7 worm cellular contexts compared by ENCODE assay signal in genomic region chrX:13941296-13941695, ce11.
A peak's percentile ranks its signal among the peaks of the same experiment; 100 is the strongest.
TF ChIP-seq lines count a peak whose summit lies in the region.

No protein-coding gene starts in this region.

TF ChIP-seq in whole organism, L1 larva, 84 proteins besides CTCF, POLR2A, EP300 and RAD21 (continues in another document):
- TF ChIP-seq alr-1 (tag; optimal IDR thresholded peaks at IDR 0.05; lab: Kevin White, UChicago; ENCODE audit: borderline replicate concordance) (no peak), nhr-71 (tag; optimal IDR thresholded peaks at IDR 0.05; lab: Kevin White, UChicago) (peak; percentile 16), mdl-1 (tag; optimal IDR thresholded peaks at IDR 0.05; lab: Kevin White, UChicago) (peak in 1 of 2 experiments; percentile 24), elt-3 (tag; optimal IDR thresholded peaks at IDR 0.05; lab: Kevin White, UChicago) (peak in 3 of 6 experiments; percentile 47 to 83 (median 65)), xbp-1 (tag; optimal IDR thresholded peaks at IDR 0.05; lab: Kevin White, UChicago) (no peak), skn-1 (tag; optimal IDR thresholded peaks at IDR 0.05; lab: Kevin White, UChicago) (no peak), ceh-8 (GFP tag; optimal IDR thresholded peaks at IDR 0.05; lab: Kevin White, UChicago) (no peak), nhr-90 (tag; optimal IDR thresholded peaks at IDR 0.05; lab: Kevin White, UChicago; ENCODE audit: poor library complexity) (peak; percentile 58), lin-14 (GFP tag; optimal IDR thresholded peaks at IDR 0.05; lab: Kevin White, UChicago) (peak; percentile 26), C04F5.9 (tag; optimal IDR thresholded peaks at IDR 0.05; lab: Kevin White, UChicago) (no peak), lsy-2 (tag; optimal IDR thresholded peaks at IDR 0.05; lab: Kevin White, UChicago) (peak in 1 of 2 experiments; percentile 28), C16A3.4 (tag; optimal IDR thresholded peaks at IDR 0.05; lab: Kevin White, UChicago) (no peak)

TF ChIP-seq in whole organism, L2 larva, 48 proteins besides CTCF, POLR2A, EP300 and RAD21 (continues in another document):
- TF ChIP-seq nhr-12 (tag; optimal IDR thresholded peaks at IDR 0.05; lab: Kevin White, UChicago) (no peak), fos-1 (tag; optimal IDR thresholded peaks at IDR 0.05; lab: Kevin White, UChicago) (peak; percentile 7), egl-27 (tag; optimal IDR thresholded peaks at IDR 0.05; lab: Kevin White, UChicago) (no peak), ztf-4 (tag; optimal IDR thresholded peaks at IDR 0.05; lab: Kevin White, UChicago) (peak; percentile 37), lin-13 (GFP tag; optimal IDR thresholded peaks at IDR 0.05; lab: Kevin White, UChicago) (no peak), skn-1 (tag; optimal IDR thresholded peaks at IDR 0.05; lab: Kevin White, UChicago) (no peak), dmd-4 (tag; optimal IDR thresholded peaks at IDR 0.05; lab: Kevin White, UChicago) (no peak), lin-39 (tag; optimal IDR thresholded peaks at IDR 0.05; lab: Kevin White, UChicago) (no peak), mbf-1 (tag; optimal IDR thresholded peaks at IDR 0.05; lab: Kevin White, UChicago) (no peak), ceh-16 (tag; optimal IDR thresholded peaks at IDR 0.05; lab: Kevin White, UChicago) (peak; percentile 67), sma-3 (GFP tag; optimal IDR thresholded peaks at IDR 0.05; lab: Kevin White, UChicago) (peak; percentile 62), mab-5 (tag; optimal IDR thresholded peaks at IDR 0.05; lab: Kevin White, UChicago) (peak; percentile 41), blmp-1 (tag; optimal IDR thresholded peaks at IDR 0.05; lab: Kevin White, UChicago; ENCODE audit: insufficient read depth) (no peak), nhr-129 (tag; optimal IDR thresholded peaks at IDR 0.05; lab: Kevin White, UChicago) (no peak)

TF ChIP-seq in whole organism, L3 larva, 47 proteins besides CTCF, POLR2A, EP300 and RAD21:
- TF ChIP-seq nhr-43 (tag; optimal IDR thresholded peaks at IDR 0.05; lab: Kevin White, UChicago; ENCODE audit: poor library complexity, severe bottlenecking) (peak; percentile 67), pha-4 (tag; optimal IDR thresholded peaks at IDR 0.05; lab: Kevin White, UChicago) (no peak), nhr-23 (tag; optimal IDR thresholded peaks at IDR 0.05; lab: Kevin White, UChicago) (peak; percentile 53), nhr-25 (tag; optimal IDR thresholded peaks at IDR 0.05; lab: Kevin White, UChicago) (peak; percentile 29), R02D3.7 (tag; optimal IDR thresholded peaks at IDR 0.05; lab: Kevin White, UChicago) (no peak), unc-62 (GFP tag; optimal IDR thresholded peaks at IDR 0.05; lab: Kevin White, UChicago) (peak; percentile 28), elt-1 (tag; optimal IDR thresholded peaks at IDR 0.05; lab: Kevin White, UChicago) (peak; percentile 44), elt-3 (tag; optimal IDR thresholded peaks at IDR 0.05; lab: Kevin White, UChicago) (peak in 2 of 3 experiments; percentile 58 to 86), lsy-12 (tag; optimal IDR thresholded peaks at IDR 0.05; lab: Kevin White, UChicago) (peak; percentile 26), ama-1 (optimal IDR thresholded peaks at IDR 0.05; lab: Kevin White, UChicago) (peak; percentile 57)

TF ChIP-seq in whole organism, L4 larva, 104 proteins besides CTCF, POLR2A, EP300 and RAD21 (continues in another document):
- TF ChIP-seq nhr-237 (tag; optimal IDR thresholded peaks at IDR 0.05; lab: Kevin White, UChicago): no peak
- no peak for TF ChIP-seq ctbp-1 (GFP tag; IDR thresholded peaks at IDR 0.05; lab: Robert Waterston, UW)
- peak; percentile 34 for TF ChIP-seq ama-1 (optimal IDR thresholded peaks at IDR 0.05; lab: Kevin White, UChicago)
- TF ChIP-seq Y75B8A.6 (GFP tag; IDR thresholded peaks at IDR 0.05; lab: Robert Waterston, UW): no peak
- peak; percentile 16 for TF ChIP-seq mep-1 (tag; optimal IDR thresholded peaks at IDR 0.05; lab: Kevin White, UChicago)
- peak in 1 of 2 experiments; percentile 95 for TF ChIP-seq unc-62 (GFP tag; optimal IDR thresholded peaks at IDR 0.05 in 1 of 2; lab: Kevin White, UChicago)
- no peak for TF ChIP-seq unc-62 (tag; optimal IDR thresholded peaks at IDR 0.05; lab: Kevin White, UChicago)
- TF ChIP-seq hif-1 (tag; optimal IDR thresholded peaks at IDR 0.05; lab: Kevin White, UChicago): no peak
- TF ChIP-seq F37D6.2 (tag; optimal IDR thresholded peaks at IDR 0.05; lab: Kevin White, UChicago): no peak
- no peak for TF ChIP-seq gei-8 (GFP tag; optimal IDR thresholded peaks at IDR 0.05; lab: Kevin White, UChicago)
- no peak for TF ChIP-seq egl-27 (tag; optimal IDR thresholded peaks at IDR 0.05; lab: Kevin White, UChicago)
- no peak for TF ChIP-seq tag-97 (GFP tag; IDR thresholded peaks at IDR 0.05; lab: Robert Waterston, UW)
- TF ChIP-seq skn-1 (tag; optimal IDR thresholded peaks at IDR 0.05; lab: Kevin White, UChicago): no peak
- no peak for TF ChIP-seq F49E8.2 (tag; optimal IDR thresholded peaks at IDR 0.05; lab: Kevin White, UChicago; ENCODE audit: borderline replicate concordance)
- TF ChIP-seq tra-1 (GFP tag; IDR thresholded peaks at IDR 0.05; lab: Robert Waterston, UW): 0 out of 2 replicates have a peak, but pooled peaks have one; percentile 4

TF ChIP-seq in whole organism, late embryonic, 69 proteins besides CTCF, POLR2A, EP300 and RAD21:
- TF ChIP-seq unc-55 (GFP tag; optimal IDR thresholded peaks at IDR 0.05; lab: Kevin White, UChicago) (peak; percentile 24), syd-9 (tag; optimal IDR thresholded peaks at IDR 0.05; lab: Kevin White, UChicago) (no peak)

TF ChIP-seq in whole organism, mixed stage, embryonic, 35 proteins besides CTCF, POLR2A, EP300 and RAD21:
- TF ChIP-seq nhr-12 (tag; optimal IDR thresholded peaks at IDR 0.05; lab: Kevin White, UChicago): no peak
- TF ChIP-seq elt-1 (tag; optimal IDR thresholded peaks at IDR 0.05; lab: Kevin White, UChicago; ENCODE audit: borderline replicate concordance, insufficient read depth): peak; percentile 34
- peak; percentile 90 for TF ChIP-seq unc-62 (GFP tag; optimal IDR thresholded peaks at IDR 0.05; lab: Kevin White, UChicago)
- peak; percentile 55 for TF ChIP-seq ham-2 (GFP tag; optimal IDR thresholded peaks at IDR 0.05; lab: Kevin White, UChicago)

TF ChIP-seq in whole organism, young adult, 124 proteins besides CTCF, POLR2A, EP300 and RAD21:
- TF ChIP-seq ama-1 (optimal IDR thresholded peaks at IDR 0.05; lab: Kevin White, UChicago): peak; percentile 36
- no peak for TF ChIP-seq ama-1 (GFP tag; optimal IDR thresholded peaks at IDR 0.05; lab: Kevin White, UChicago)
- TF ChIP-seq ztf-6 (GFP tag; IDR thresholded peaks at IDR 0.05; lab: Robert Waterston, UW): no peak
